Worm (Caenorhabditis elegans) whole organism, L1 larva: Measurements from ENCODE around the gene nphp-4.

Source experiments
- C16A3.4 ChIP-seq: fragments of 150-350 bp; optimal IDR thresholded peaks from 2 replicates; lab custom pipeline; 2014; ENCODE audit warnings: missing biosample characterization, missing genetic modification characterization
- F16B12.6 ChIP-seq: fragments of 150-350 bp; optimal IDR thresholded peaks from 2 replicates; lab custom pipeline; 2014; ENCODE audit warnings: missing biosample characterization, missing genetic modification characterization
- Y116A8C.19 ChIP-seq: sonication (generic microtip); optimal IDR thresholded peaks from 2 replicates; lab custom pipeline; 2016; ENCODE audit warnings: missing compliant biosample characterization, missing genetic modification characterization, borderline replicate concordance
- aha-1 ChIP-seq: fragments of 150-350 bp; optimal IDR thresholded peaks from 2 replicates; lab custom pipeline; 2014; ENCODE audit warnings: missing biosample characterization, missing genetic modification characterization
- aly-2 ChIP-seq: fragments of 150-350 bp; optimal IDR thresholded peaks from 2 replicates; lab custom pipeline; 2014; ENCODE audit warnings: missing biosample characterization, missing genetic modification characterization
- ama-1 ChIP-seq: fragments of 150-350 bp; optimal IDR thresholded peaks from 2 replicates; lab custom pipeline; 2014
- blmp-1 ChIP-seq: fragments of 150-350 bp; optimal IDR thresholded peaks from 2 replicates; lab custom pipeline; 2014; ENCODE audit warnings: missing biosample characterization, missing genetic modification characterization
- ceh-63 ChIP-seq: fragments of 200-800 bp; sonication (Bioruptor generic); optimal IDR thresholded peaks from 2 replicates; lab custom pipeline; 2018; ENCODE audit warnings: mild to moderate bottlenecking, missing genetic modification characterization, missing compliant biosample characterization
- ceh-82 ChIP-seq, 3 experiments: fragments of 150-350 bp in 1 of 3; sonication (generic microtip) in 2 of 3; optimal IDR thresholded peaks; 2 replicates each; lab custom pipeline; 2014 to 2017; ENCODE audit warnings: missing biosample characterization in 3 of 3, missing genetic modification characterization in 3 of 3
- dpl-1 ChIP-seq, 3 experiments: fragments of 150-350 bp in 2 of 3; sonication (generic microtip) in 1 of 3; optimal IDR thresholded peaks; 2 replicates each; lab custom pipeline; 2014 to 2017; ENCODE audit warnings: missing biosample characterization in 3 of 3, missing genetic modification characterization in 3 of 3, missing genetic modification reagents in 3 of 3
- efl-3 ChIP-seq: fragments of 200-800 bp; sonication (Bioruptor generic); optimal IDR thresholded peaks from 2 replicates; lab custom pipeline; 2018; ENCODE audit warnings: mild to moderate bottlenecking, missing genetic modification characterization, missing compliant biosample characterization
- egl-13 ChIP-seq: sonication (generic microtip); optimal IDR thresholded peaks from 2 replicates; lab custom pipeline; 2016; ENCODE audit warnings: missing genotype, missing genetic modification reagents, missing genetic modification characterization, missing compliant biosample characterization
- elt-2 ChIP-seq: sonication (generic microtip); optimal IDR thresholded peaks from 2 replicates; lab custom pipeline; 2016; ENCODE audit warnings: missing genetic modification characterization, mild to moderate bottlenecking, inconsistent platforms, missing compliant biosample characterization, missing genetic modification reagents
- elt-3 ChIP-seq, 6 experiments: fragments of 150-350 bp in 1 of 6; sonication (generic microtip); optimal IDR thresholded peaks; 2 replicates each; lab custom pipeline; 2017 to 2018; ENCODE audit warnings: missing biosample characterization in 6 of 6, missing genetic modification characterization in 6 of 6, inconsistent platforms in 1 of 6
- fkh-4 ChIP-seq: sonication (generic microtip); optimal IDR thresholded peaks from 2 replicates; lab custom pipeline; 2016; ENCODE audit warnings: missing compliant biosample characterization, missing genetic modification characterization, borderline replicate concordance
- fkh-8 ChIP-seq: sonication (generic microtip); optimal IDR thresholded peaks from 2 replicates; lab custom pipeline; 2016; ENCODE audit warnings: mild to moderate bottlenecking, missing genetic modification characterization, missing compliant biosample characterization
- fos-1 ChIP-seq: fragments of 150-350 bp; optimal IDR thresholded peaks from 2 replicates; lab custom pipeline; 2014; ENCODE audit warnings: missing biosample characterization, missing genetic modification characterization
- grh-1 ChIP-seq: fragments of 200-800 bp; sonication (Bioruptor generic); IDR thresholded peaks from 2 replicates; pipeline ENCODE4 v1.3.6; 2022; ENCODE audit warnings: missing genetic modification reagents, missing genetic modification characterization, missing compliant biosample characterization
- hlh-4 ChIP-seq: sonication (generic microtip); optimal IDR thresholded peaks from 2 replicates; lab custom pipeline; 2016; ENCODE audit warnings: mild to moderate bottlenecking, missing genetic modification characterization, missing compliant biosample characterization
- hpl-2 ChIP-seq: fragments of 150-350 bp; optimal IDR thresholded peaks from 2 replicates; lab custom pipeline; 2014; ENCODE audit warnings: missing biosample characterization, missing genetic modification reagents, missing genetic modification characterization
- irx-1 ChIP-seq: sonication (generic microtip); optimal IDR thresholded peaks from 2 replicates; lab custom pipeline; 2016; ENCODE audit warnings: missing genetic modification characterization, missing compliant biosample characterization
- jun-1 ChIP-seq: fragments of 150-350 bp; optimal IDR thresholded peaks from 2 replicates; lab custom pipeline; 2014; ENCODE audit warnings: missing biosample characterization, missing genetic modification reagents, missing genetic modification characterization
- lin-13 ChIP-seq: fragments of 150-350 bp; optimal IDR thresholded peaks from 2 replicates; lab custom pipeline; 2014; ENCODE audit warnings: missing biosample characterization, missing genetic modification reagents, missing genetic modification characterization
- lin-14 ChIP-seq: fragments of 200-800 bp; sonication (Bioruptor generic); optimal IDR thresholded peaks from 2 replicates; lab custom pipeline; 2018; ENCODE audit warnings: mild to moderate bottlenecking, missing genetic modification characterization, moderate library complexity, missing compliant biosample characterization
- lir-3 ChIP-seq: sonication (generic microtip); optimal IDR thresholded peaks from 2 replicates; lab custom pipeline; 2016; ENCODE audit warnings: mild to moderate bottlenecking, missing genetic modification characterization, moderate library complexity, missing compliant biosample characterization; ENCODE audit not compliant: poor library complexity
- mab-9 ChIP-seq: fragments of 200-800 bp; sonication (Bioruptor generic); IDR thresholded peaks from 2 replicates; pipeline ENCODE4 v1.3.6; 2022; ENCODE audit warnings: missing genetic modification reagents, missing genetic modification characterization, missing compliant biosample characterization
- mdl-1 ChIP-seq, 2 experiments: fragments of 150-350 bp; optimal IDR thresholded peaks; 2 replicates each; lab custom pipeline; 2014 to 2017; ENCODE audit warnings: missing biosample characterization in 2 of 2, missing genetic modification characterization in 2 of 2, inconsistent platforms in 1 of 2
- mep-1 ChIP-seq: fragments of 150-350 bp; optimal IDR thresholded peaks from 2 replicates; lab custom pipeline; 2014; ENCODE audit warnings: missing biosample characterization, missing genetic modification characterization
- nhr-19 ChIP-seq: fragments of 200-800 bp; sonication (Bioruptor generic); conservative IDR thresholded peaks from 2 replicates; pipeline ENCODE4 v1.3.6; 2022; ENCODE audit warnings: missing genetic modification characterization, missing compliant biosample characterization
- nhr-237 ChIP-seq: fragments of 150-350 bp; optimal IDR thresholded peaks from 2 replicates; lab custom pipeline; 2014; ENCODE audit warnings: missing biosample characterization, missing genetic modification characterization
- nhr-28 ChIP-seq: fragments of 150-350 bp; optimal IDR thresholded peaks from 2 replicates; lab custom pipeline; 2014; ENCODE audit warnings: missing biosample characterization, missing genetic modification characterization
- nhr-76 ChIP-seq: sonication (generic microtip); optimal IDR thresholded peaks from 2 replicates; lab custom pipeline; 2017; ENCODE audit warnings: missing biosample characterization, missing genetic modification characterization
- nhr-77 ChIP-seq: fragments of 150-350 bp; optimal IDR thresholded peaks from 2 replicates; lab custom pipeline; 2014; ENCODE audit warnings: missing biosample characterization, missing genetic modification characterization
- nhr-84 ChIP-seq: sonication (generic microtip); optimal IDR thresholded peaks from 2 replicates; lab custom pipeline; 2017; ENCODE audit warnings: missing biosample characterization, missing genetic modification characterization
- nhr-85 ChIP-seq: sonication (generic microtip); peaks from one replicate; lab custom pipeline; 2016; ENCODE audit warnings: missing genetic modification characterization, inconsistent platforms, missing compliant biosample characterization
- nhr-90 ChIP-seq: sonication (generic microtip); optimal IDR thresholded peaks from 2 replicates; lab custom pipeline; 2016; ENCODE audit warnings: mild to moderate bottlenecking, missing genetic modification characterization, missing compliant biosample characterization; ENCODE audit not compliant: poor library complexity
- pax-3 ChIP-seq: fragments of 200-800 bp; sonication (Bioruptor generic); optimal IDR thresholded peaks from 2 replicates; lab custom pipeline; 2018; ENCODE audit warnings: mild to moderate bottlenecking, missing genetic modification characterization, moderate library complexity, missing compliant biosample characterization
- pqm-1 ChIP-seq: sonication (generic microtip); optimal IDR thresholded peaks from 3 replicates; lab custom pipeline; 2017; ENCODE audit warnings: missing biosample characterization, missing genetic modification characterization
- skn-1 ChIP-seq: fragments of 150-350 bp; optimal IDR thresholded peaks from 2 replicates; lab custom pipeline; 2014; ENCODE audit warnings: missing biosample characterization, missing genetic modification characterization
- sptf-1 ChIP-seq: fragments of 150-350 bp; optimal IDR thresholded peaks from 2 replicates; lab custom pipeline; 2014; ENCODE audit warnings: missing biosample characterization, missing genetic modification characterization
- sup-37 ChIP-seq: fragments of 200-800 bp; sonication (Bioruptor generic); optimal IDR thresholded peaks from 2 replicates; lab custom pipeline; 2018; ENCODE audit warnings: mild to moderate bottlenecking, missing genetic modification characterization, missing compliant biosample characterization
- tbx-2 ChIP-seq: sonication (generic microtip); optimal IDR thresholded peaks from 2 replicates; lab custom pipeline; 2016; ENCODE audit warnings: missing genetic modification characterization, missing compliant biosample characterization
- tlp-1 ChIP-seq: fragments of 150-350 bp; optimal IDR thresholded peaks from 2 replicates; lab custom pipeline; 2014; ENCODE audit warnings: missing biosample characterization, missing genetic modification characterization
- unc-30 ChIP-seq: sonication (generic microtip); optimal IDR thresholded peaks from 2 replicates; lab custom pipeline; 2017; ENCODE audit warnings: missing biosample characterization, missing genetic modification characterization
- unc-86 ChIP-seq: sonication (generic microtip); optimal IDR thresholded peaks from 2 replicates; lab custom pipeline; 2016; ENCODE audit warnings: missing genetic modification characterization, missing compliant biosample characterization
- xbp-1 ChIP-seq: sonication (generic microtip); optimal IDR thresholded peaks from 2 replicates; lab custom pipeline; 2016; ENCODE audit warnings: missing genetic modification characterization, missing compliant biosample characterization
- zip-4 ChIP-seq: fragments of 200-800 bp; sonication (Bioruptor generic); optimal IDR thresholded peaks from 2 replicates; lab custom pipeline; 2018; ENCODE audit warnings: mild to moderate bottlenecking, missing genetic modification characterization, moderate library complexity, missing compliant biosample characterization
- ztf-11 ChIP-seq, 2 experiments: sonication (generic microtip); optimal IDR thresholded peaks; 2 replicates each; lab custom pipeline; 2016 to 2017; ENCODE audit warnings: missing genetic modification characterization in 2 of 2, missing biosample characterization in 1 of 2, missing compliant biosample characterization in 1 of 2

Gene nphp-4

ce11 chrV:11823978-11824377 lies 19.6 kb downstream of the nphp-4 start (continued):
- TF ChIP-seq mep-1 (tag; lab: Kevin White, UChicago) (peak; percentile 90), lin-13 (GFP tag; lab: Kevin White, UChicago) (peak; percentile 76), skn-1 (peak; percentile 22), tlp-1 (tag; lab: Kevin White, UChicago) (no peak), mdl-1 (tag; optimal IDR thresholded peaks at IDR 0.05; lab: Kevin White, UChicago) (peak in 1 of 2 experiments; percentile 88), efl-3 (GFP tag; lab: Kevin White, UChicago) (no peak), fkh-8 (tag; lab: Kevin White, UChicago) (no peak), fos-1 (tag; lab: Kevin White, UChicago) (peak; percentile 53), lin-14 (peak; percentile 91), C16A3.4 (tag; lab: Kevin White, UChicago) (peak; percentile 75), nhr-237 (no peak), hpl-2 (GFP tag; lab: Kevin White, UChicago) (peak; percentile 50), dpl-1 (GFP tag; optimal IDR thresholded peaks at IDR 0.05; lab: Kevin White, UChicago) (peak; percentile 28 to 58 (median 38)), zip-4 (peak; percentile 28), sup-37 (GFP tag; lab: Kevin White, UChicago) (peak; percentile 84), irx-1 (tag; lab: Kevin White, UChicago) (peak; percentile 55), ceh-82 (tag; optimal IDR thresholded peaks at IDR 0.05; lab: Kevin White, UChicago) (peak in 2 of 3 experiments; percentile 40 to 44), hlh-4 (no peak), ztf-11 (tag; optimal IDR thresholded peaks at IDR 0.05; lab: Kevin White, UChicago) (no peak), pqm-1 (tag; lab: Kevin White, UChicago) (no peak), pax-3 (tag; lab: Kevin White, UChicago) (peak; percentile 37), sptf-1 (tag; lab: Kevin White, UChicago) (no peak), nhr-84 (tag; lab: Kevin White, UChicago) (no peak), nhr-28 (tag; lab: Kevin White, UChicago) (no peak), aly-2 (tag; lab: Kevin White, UChicago) (peak; percentile 49), nhr-76 (tag; lab: Kevin White, UChicago) (no peak), elt-2 (tag; lab: Kevin White, UChicago) (peak; percentile 90), elt-3 (tag; optimal IDR thresholded peaks at IDR 0.05; lab: Kevin White, UChicago) (peak in 4 of 6 experiments; percentile 57 to 90 (median 86)), ama-1 (peak; percentile 54), nhr-19 (GFP tag; lab: Robert Waterston, UW) (peak; percentile 100), ceh-63 (no peak), fkh-4 (tag; lab: Kevin White, UChicago) (no peak), lir-3 (tag; lab: Kevin White, UChicago) (peak; percentile 79), nhr-85 (tag; lab: Kevin White, UChicago) (peak; percentile 97), tbx-2 (tag; lab: Kevin White, UChicago) (peak; percentile 89), nhr-90 (tag; lab: Kevin White, UChicago) (peak; percentile 90), nhr-77 (tag; lab: Kevin White, UChicago) (peak; percentile 82), F16B12.6 (tag; lab: Kevin White, UChicago) (no peak), egl-13 (tag; lab: Kevin White, UChicago) (peak; percentile 9), unc-86 (no peak), unc-30 (tag; lab: Kevin White, UChicago) (no peak), blmp-1 (tag; lab: Kevin White, UChicago) (peak; percentile 73), xbp-1 (tag; lab: Kevin White, UChicago) (peak; percentile 78), Y116A8C.19 (no peak), mab-9 (GFP tag; lab: Robert Waterston, UW) (peak; percentile 71), aha-1 (peak; percentile 64), grh-1 (GFP tag; lab: Robert Waterston, UW) (peak; percentile 64), jun-1 (tag; lab: Kevin White, UChicago) (peak; percentile 53)
